Fruit fly (Drosophila melanogaster) whole organism, prepupa: ENCODE data around the gene CG14355.

Experiments used
- CG10631 ChIP-seq: fragments of 200-800 bp; sonication (Bioruptor generic); optimal IDR thresholded peaks from 2 replicates; lab custom pipeline; 2016; ENCODE audit warnings: missing biosample characterization, missing genetic modification characterization
- CG11294 ChIP-seq: fragments of 200-800 bp; sonication (Bioruptor generic); IDR thresholded peaks from 2 replicates; pipeline ENCODE4 v1.3.6; 2022; ENCODE audit warnings: missing biosample characterization, missing genetic modification characterization
- CG11902 ChIP-seq: fragments of 200-800 bp; sonication (Bioruptor generic); optimal IDR thresholded peaks from 3 replicates; lab custom pipeline; 2016; ENCODE audit warnings: missing biosample characterization, missing genetic modification characterization
- CG1621 ChIP-seq: fragments of 200-800 bp; sonication (Bioruptor generic); optimal IDR thresholded peaks from 3 replicates; lab custom pipeline; 2018; ENCODE audit warnings: missing biosample characterization, mild to moderate bottlenecking, missing genetic modification characterization
- CG31627 ChIP-seq: fragments of 200-800 bp; sonication (Bioruptor generic); optimal IDR thresholded peaks from 3 replicates; lab custom pipeline; 2016; ENCODE audit warnings: missing biosample characterization, missing genetic modification characterization
- CG32006 ChIP-seq: fragments of 200-800 bp; sonication (Bioruptor generic); optimal IDR thresholded peaks from 3 replicates; lab custom pipeline; 2017; ENCODE audit warnings: missing biosample characterization, mild to moderate bottlenecking, missing genetic modification characterization
- CG3919 ChIP-seq: fragments of 200-800 bp; sonication (Bioruptor generic); optimal IDR thresholded peaks from 3 replicates; lab custom pipeline; 2016; ENCODE audit warnings: missing biosample characterization, missing genetic modification characterization
- CG4318 ChIP-seq: fragments of 200-800 bp; sonication (Bioruptor generic); optimal IDR thresholded peaks from 3 replicates; lab custom pipeline; 2017; ENCODE audit warnings: missing biosample characterization, mild to moderate bottlenecking, missing genetic modification characterization
- CG6276 ChIP-seq: fragments of 200-800 bp; sonication (Bioruptor generic); optimal IDR thresholded peaks from 2 replicates; lab custom pipeline; 2017; ENCODE audit warnings: missing biosample characterization, mild to moderate bottlenecking, missing genetic modification characterization
- CG6792 ChIP-seq: fragments of 200-800 bp; sonication (Bioruptor generic); optimal IDR thresholded peaks from 3 replicates; lab custom pipeline; 2016; ENCODE audit warnings: missing biosample characterization, missing genetic modification characterization
- CG6808 ChIP-seq: fragments of 200-800 bp; sonication (Bioruptor generic); optimal IDR thresholded peaks from 3 replicates; lab custom pipeline; 2017; ENCODE audit warnings: missing biosample characterization, missing genetic modification characterization, mild to moderate bottlenecking, moderate library complexity, missing genetic modification reagents
- CG7368 ChIP-seq: fragments of 200-800 bp; sonication (Bioruptor generic); optimal IDR thresholded peaks from 3 replicates; lab custom pipeline; 2016; ENCODE audit warnings: missing biosample characterization, missing genetic modification characterization
- CG8119 ChIP-seq: fragments of 200-800 bp; sonication (Bioruptor generic); IDR thresholded peaks from 3 replicates; pipeline ENCODE4 v1.3.6; 2022; ENCODE audit warnings: missing biosample characterization, missing genetic modification characterization
- CG8319 ChIP-seq: fragments of 200-800 bp; sonication (Bioruptor generic); optimal IDR thresholded peaks from 3 replicates; lab custom pipeline; 2016; ENCODE audit warnings: missing biosample characterization, missing genetic modification characterization
- CG8632 ChIP-seq: fragments of 200-800 bp; sonication (Bioruptor generic); optimal IDR thresholded peaks from 3 replicates; lab custom pipeline; 2016; ENCODE audit warnings: missing biosample characterization, missing genetic modification characterization
- Eip75B ChIP-seq: fragments of 200-800 bp; sonication (Bioruptor generic); optimal IDR thresholded peaks from 3 replicates; lab custom pipeline; 2016; ENCODE audit warnings: missing biosample characterization, missing genetic modification characterization
- Eip78C ChIP-seq: fragments of 200-800 bp; sonication (Bioruptor generic); peaks from one replicate; lab custom pipeline; 2016; ENCODE audit warnings: missing biosample characterization, missing genetic modification characterization
- Eip93F ChIP-seq: fragments of 200-800 bp; sonication (Bioruptor generic); optimal IDR thresholded peaks from 2 replicates; lab custom pipeline; 2016; ENCODE audit warnings: missing biosample characterization, mild to moderate bottlenecking, missing genetic modification characterization
- Gug ChIP-seq: fragments of 200-800 bp; sonication (Bioruptor generic); IDR thresholded peaks from 2 replicates; pipeline ENCODE4 v1.3.6; 2022; ENCODE audit warnings: missing biosample characterization, missing genetic modification characterization
- Hr38 ChIP-seq: sonication (Bioruptor generic); optimal IDR thresholded peaks from 2 replicates; lab custom pipeline; 2016; ENCODE audit warnings: missing biosample characterization, missing genetic modification characterization
- Hr39 ChIP-seq: fragments of 200-800 bp; sonication (Bioruptor generic); optimal IDR thresholded peaks from 2 replicates; lab custom pipeline; 2016; ENCODE audit warnings: missing biosample characterization, missing genetic modification characterization
- Hr4 ChIP-seq: fragments of 200-800 bp; sonication (Bioruptor generic); optimal IDR thresholded peaks from 3 replicates; lab custom pipeline; 2016; ENCODE audit warnings: missing biosample characterization, missing genetic modification characterization
- Lpt ChIP-seq: fragments of 200-800 bp; sonication (Bioruptor generic); optimal IDR thresholded peaks from 3 replicates; lab custom pipeline; 2016; ENCODE audit warnings: missing biosample characterization, missing genetic modification characterization
- OdsH ChIP-seq: fragments of 200-800 bp; sonication (Bioruptor generic); optimal IDR thresholded peaks from 3 replicates; lab custom pipeline; 2016; ENCODE audit warnings: missing biosample characterization, missing genetic modification characterization
- Smox ChIP-seq: fragments of 200-800 bp; sonication (Bioruptor generic); optimal IDR thresholded peaks from 3 replicates; lab custom pipeline; 2016; ENCODE audit warnings: missing biosample characterization, missing genetic modification characterization
- Sox102F ChIP-seq: fragments of 200-800 bp; sonication (Bioruptor generic); optimal IDR thresholded peaks from 2 replicates; lab custom pipeline; 2016; ENCODE audit warnings: missing biosample characterization, mild to moderate bottlenecking, missing genetic modification characterization
- Sox14 ChIP-seq: fragments of 200-800 bp; sonication (Bioruptor generic); optimal IDR thresholded peaks from 3 replicates; lab custom pipeline; 2016; ENCODE audit warnings: missing biosample characterization, missing genetic modification characterization
- Sox15 ChIP-seq: fragments of 200-800 bp; sonication (Bioruptor generic); optimal IDR thresholded peaks from 3 replicates; lab custom pipeline; 2016; ENCODE audit warnings: missing biosample characterization, missing genetic modification characterization
- acj6 ChIP-seq: fragments of 200-800 bp; sonication (Bioruptor generic); optimal IDR thresholded peaks from 3 replicates; lab custom pipeline; 2016; ENCODE audit warnings: missing biosample characterization, missing genetic modification characterization
- cyc ChIP-seq: fragments of 200-800 bp; sonication (Bioruptor generic); optimal IDR thresholded peaks from 3 replicates; lab custom pipeline; 2016; ENCODE audit warnings: missing biosample characterization, missing genetic modification characterization
- esn ChIP-seq: fragments of 200-800 bp; sonication (Bioruptor generic); optimal IDR thresholded peaks from 2 replicates; lab custom pipeline; 2016; ENCODE audit warnings: missing biosample characterization, mild to moderate bottlenecking, missing genetic modification characterization, moderate library complexity
- fd59A ChIP-seq: fragments of 200-800 bp; sonication (Bioruptor generic); optimal IDR thresholded peaks from 2 replicates; lab custom pipeline; 2017; ENCODE audit warnings: missing biosample characterization, mild to moderate bottlenecking, missing genetic modification characterization, missing genetic modification reagents
- fkh ChIP-seq: fragments of 200-800 bp; sonication (Bioruptor generic); optimal IDR thresholded peaks from 3 replicates; lab custom pipeline; 2017; ENCODE audit warnings: missing biosample characterization, mild to moderate bottlenecking, missing genetic modification characterization, moderate library complexity
- lz ChIP-seq: fragments of 200-800 bp; sonication (Bioruptor generic); optimal IDR thresholded peaks from 3 replicates; lab custom pipeline; 2016; ENCODE audit warnings: missing biosample characterization, missing genetic modification characterization
- net ChIP-seq: fragments of 200-800 bp; sonication (Bioruptor generic); optimal IDR thresholded peaks from 3 replicates; lab custom pipeline; 2016; ENCODE audit warnings: missing biosample characterization, missing genetic modification characterization
- pdm3 ChIP-seq: fragments of 200-800 bp; sonication (Bioruptor generic); optimal IDR thresholded peaks from 3 replicates; lab custom pipeline; 2016; ENCODE audit warnings: missing biosample characterization, missing genetic modification characterization
- spab ChIP-seq: fragments of 200-800 bp; sonication (Bioruptor generic); optimal IDR thresholded peaks from 2 replicates; lab custom pipeline; 2017; ENCODE audit warnings: missing biosample characterization, mild to moderate bottlenecking, missing genetic modification characterization, missing genetic modification reagents
- ss ChIP-seq, 2 experiments: fragments of 200-800 bp; sonication (Bioruptor generic); optimal IDR thresholded peaks; 2 replicates in 1 of 2; 3 replicates in 1 of 2; lab custom pipeline; 2017 to 2018; ENCODE audit warnings: mild to moderate bottlenecking in 2 of 2, missing biosample characterization in 2 of 2, missing genetic modification characterization in 2 of 2, moderate library complexity in 1 of 2
- svp ChIP-seq: fragments of 200-800 bp; sonication (Bioruptor generic); peaks from one replicate; lab custom pipeline; 2016; ENCODE audit warnings: missing biosample characterization, missing genetic modification characterization
- vri ChIP-seq: fragments of 200-800 bp; sonication (Bioruptor generic); optimal IDR thresholded peaks from 3 replicates; lab custom pipeline; 2016; ENCODE audit warnings: missing biosample characterization, mild to moderate bottlenecking, missing genetic modification characterization

Gene CG14355

DNA sequence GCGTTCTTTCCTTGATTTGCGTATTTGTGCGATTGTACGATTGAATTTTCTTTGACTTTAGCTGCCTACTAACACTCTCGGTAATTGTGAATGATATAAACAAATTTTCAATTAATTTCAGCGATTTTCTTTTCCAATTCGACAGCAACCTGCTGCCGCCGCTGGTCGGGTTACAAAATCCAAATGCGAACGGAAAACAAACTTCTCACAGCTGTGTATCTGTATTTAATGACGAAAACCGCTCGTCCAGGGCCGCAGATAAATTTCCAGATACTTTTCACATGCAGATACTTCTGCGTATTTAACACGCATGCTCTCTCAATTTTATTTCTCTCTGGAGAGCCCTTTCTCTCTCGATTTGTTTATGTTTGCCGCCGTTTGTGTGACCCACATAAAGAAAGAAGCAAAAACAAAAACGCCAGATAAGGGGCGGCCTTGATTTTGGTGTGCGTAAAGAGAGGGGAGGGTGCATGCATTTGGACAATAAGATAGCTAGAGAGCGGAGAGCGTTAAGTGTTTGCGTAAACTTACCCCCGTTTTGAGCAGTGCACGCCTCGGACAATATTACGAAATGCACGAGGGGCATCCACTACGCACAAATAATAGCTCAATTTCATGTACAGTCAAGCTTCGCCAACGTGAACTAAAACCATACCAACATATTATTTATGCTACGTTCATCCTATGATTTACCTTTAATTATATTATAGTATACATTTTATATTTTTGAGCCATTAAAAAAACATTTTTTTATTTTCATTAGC is 43.4 kb downstream of the CG14355 start, which contains the start of gene CG12402 (continued):
- peak; percentile 35 for TF ChIP-seq CG32006 (GFP tag; lab: Kevin White, UChicago)
- no peak for TF ChIP-seq CG8319
- no peak for TF ChIP-seq CG31627 (GFP tag; lab: Kevin White, UChicago)
- peak; percentile 19 for TF ChIP-seq acj6
- TF ChIP-seq Eip78C: peak; percentile 88
- TF ChIP-seq CG8632 (GFP tag; lab: Kevin White, UChicago): peak; percentile 38
- TF ChIP-seq OdsH (GFP tag; lab: Kevin White, UChicago): peak; percentile 6
- TF ChIP-seq ss (GFP tag; optimal IDR thresholded peaks at IDR 0.05; lab: Kevin White, UChicago): peak in 1 of 2 experiments; percentile 35
- TF ChIP-seq Gug (GFP tag; lab: Robert Waterston, UW): peak; percentile 50
- no peak for TF ChIP-seq CG11902
- TF ChIP-seq fkh: peak; percentile 94
- TF ChIP-seq spab (GFP tag; lab: Kevin White, UChicago): peak; percentile 24
- TF ChIP-seq CG6276 (GFP tag; lab: Kevin White, UChicago): peak; percentile 43
- TF ChIP-seq cyc (GFP tag; lab: Kevin White, UChicago): no peak
- TF ChIP-seq esn (GFP tag; lab: Kevin White, UChicago): no peak
- peak; percentile 14 for TF ChIP-seq Lpt (GFP tag; lab: Kevin White, UChicago)
- TF ChIP-seq pdm3 (GFP tag; lab: Kevin White, UChicago): peak; percentile 49
- peak; percentile 51 for TF ChIP-seq CG11294
- peak; percentile 64 for TF ChIP-seq vri
- peak; percentile 60 for TF ChIP-seq CG3919 (GFP tag; lab: Kevin White, UChicago)
- TF ChIP-seq CG8119 (GFP tag; lab: Robert Waterston, UW): peak; percentile 53
- peak; percentile 26 for TF ChIP-seq Sox102F (GFP tag; lab: Kevin White, UChicago)
- TF ChIP-seq CG1621 (tag; lab: Kevin White, UChicago): no peak
- TF ChIP-seq CG6792: peak; percentile 49
- peak; percentile 37 for TF ChIP-seq CG10631
- TF ChIP-seq CG6808 (GFP tag; lab: Kevin White, UChicago): peak; percentile 30
- no peak for TF ChIP-seq svp (GFP tag; lab: Kevin White, UChicago)
- TF ChIP-seq Eip75B: peak; percentile 85
- peak; percentile 45 for TF ChIP-seq net (GFP tag; lab: Kevin White, UChicago)
- no peak for TF ChIP-seq Sox15 (GFP tag; lab: Kevin White, UChicago)
- TF ChIP-seq CG7368: peak; percentile 23
- no peak for TF ChIP-seq Hr38 (GFP tag; lab: Kevin White, UChicago)
- TF ChIP-seq fd59A: peak; percentile 18
- peak; percentile 14 for TF ChIP-seq Hr4 (GFP tag; lab: Kevin White, UChicago)
- TF ChIP-seq lz (GFP tag; lab: Kevin White, UChicago): no peak
- peak; percentile 58 for TF ChIP-seq Hr39 (GFP tag; lab: Kevin White, UChicago)
- TF ChIP-seq CG4318 (GFP tag; lab: Kevin White, UChicago): no peak

dm6 chr3R:14107597-14107996 is 44.1 kb downstream of the CG14355 start:
- TF ChIP-seq CG3919 (GFP tag; lab: Kevin White, UChicago) (no peak), Eip93F (GFP tag; lab: Kevin White, UChicago) (no peak), Sox14 (GFP tag; lab: Kevin White, UChicago) (no peak), CG10631 (no peak), CG8632 (GFP tag; lab: Kevin White, UChicago) (no peak), Smox (GFP tag; lab: Kevin White, UChicago) (no peak), CG31627 (GFP tag; lab: Kevin White, UChicago) (no peak), lz (GFP tag; lab: Kevin White, UChicago) (no peak), CG11902 (no peak), Eip78C (no peak)
